Worm (Caenorhabditis elegans) whole organism, L4/young adult: ENCODE data around the gene srx-101.

Experiments
- W03F9.2 ChIP-seq: fragments of 150-350 bp; optimal IDR thresholded peaks from 2 replicates; lab custom pipeline; 2014; ENCODE audit warnings: missing biosample characterization, missing genetic modification characterization
- dao-5 ChIP-seq: sonication (generic microtip); optimal IDR thresholded peaks from 2 replicates; lab custom pipeline; 2016; ENCODE audit warnings: missing genotype, missing genetic modification characterization, moderate library complexity, missing compliant biosample characterization
- him-1 ChIP-seq: sonication (generic microtip); optimal IDR thresholded peaks from 2 replicates; lab custom pipeline; 2016; ENCODE audit warnings: missing genotype, missing genetic modification reagents, missing genetic modification characterization, missing compliant biosample characterization

DNA sequence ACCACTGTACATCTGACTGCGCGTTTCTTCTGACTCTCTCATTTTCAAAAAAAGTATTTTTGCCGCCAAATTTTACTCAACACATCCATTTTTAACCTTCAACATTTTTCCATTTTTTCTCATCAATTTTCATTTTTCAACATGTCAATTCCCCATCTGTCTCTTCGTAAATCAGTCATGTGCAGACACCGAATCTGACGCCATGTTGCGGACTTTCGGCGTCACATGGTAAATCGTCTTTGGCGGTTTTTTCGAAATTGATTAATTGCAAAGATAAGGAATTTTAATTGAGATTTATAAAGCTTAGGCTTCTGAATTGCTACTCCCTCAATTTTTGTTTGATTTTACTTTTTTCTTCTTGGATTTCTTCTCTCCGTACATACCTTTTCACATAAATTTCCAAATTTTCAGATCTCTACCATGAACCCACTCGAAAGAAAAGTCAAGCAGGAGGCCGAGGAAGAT, 7.7 kb downstream of the srx-101 start, which contains the start of gene F19B10.1:
- TF ChIP-seq dao-5 (tag; lab: Kevin White, UChicago) (no peak), him-1 (no peak), W03F9.2 (tag; lab: Kevin White, UChicago) (peak; percentile 67)
